Fruit fly (Drosophila melanogaster) S2 (cell line): ENCODE results near the gene CG32106.

Experiments
- CG8478 ChIP-seq: fragments of >200 bp; optimal IDR thresholded peaks from 2 replicates; lab custom pipeline; 2018
- CTCF ChIP-seq, 2 experiments: fragments of >200 bp; optimal IDR thresholded peaks; 2 replicates each; lab custom pipeline; 2018

DNA sequence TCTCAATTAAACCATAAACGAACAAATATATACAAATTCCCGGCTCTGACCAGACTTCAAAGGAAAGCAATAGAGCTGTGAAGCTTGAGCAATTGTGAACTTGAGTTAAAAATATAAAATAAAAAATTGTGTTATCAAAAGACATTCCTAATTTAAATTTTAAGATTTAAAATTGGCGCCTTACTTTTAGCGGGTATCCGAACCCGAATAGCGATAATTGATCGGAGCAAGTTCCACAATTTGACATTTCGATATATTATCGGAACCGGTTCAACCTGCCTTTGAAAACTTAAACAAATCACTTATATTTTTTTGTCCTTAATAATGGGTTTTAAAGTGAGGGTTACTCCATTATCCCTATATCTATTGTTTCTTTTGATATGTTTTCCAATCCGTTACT, 45.8 kb downstream of the CG32106 start:
- peak in 1 of 2 experiments; percentile 18 for TF ChIP-seq CTCF (optimal IDR thresholded peaks at IDR 0.05; lab: Kevin White, UChicago)
- TF ChIP-seq CG8478 (lab: Kevin White, UChicago), result no peak
